Worm (Caenorhabditis elegans) whole organism, L2 larva: Measurements from ENCODE around the gene grl-14.

ENCODE experiments used
- C34F6.9 ChIP-seq: fragments of 150-350 bp; optimal IDR thresholded peaks from 2 replicates; lab custom pipeline; 2014; ENCODE audit warnings: missing biosample characterization, missing genetic modification characterization
- F13H6.1 ChIP-seq: sonication (generic microtip); optimal IDR thresholded peaks from 2 replicates; lab custom pipeline; 2016; ENCODE audit warnings: missing genetic modification characterization, missing compliant biosample characterization
- R02D3.7 ChIP-seq: fragments of 150-350 bp; optimal IDR thresholded peaks from 2 replicates; lab custom pipeline; 2014; ENCODE audit warnings: missing biosample characterization, missing genetic modification characterization
- Y55F3AM.14 ChIP-seq: fragments of 200-800 bp; sonication (Bioruptor generic); optimal IDR thresholded peaks from 2 replicates; lab custom pipeline; 2018; ENCODE audit warnings: mild to moderate bottlenecking, missing genetic modification characterization, missing compliant biosample characterization
- ZK546.5 ChIP-seq: sonication (generic microtip); optimal IDR thresholded peaks from 2 replicates; lab custom pipeline; 2017; ENCODE audit warnings: missing biosample characterization, missing genetic modification characterization
- alr-1 ChIP-seq: fragments of 150-350 bp; optimal IDR thresholded peaks from 2 replicates; lab custom pipeline; 2014; ENCODE audit warnings: missing biosample characterization, missing genetic modification characterization
- aly-2 ChIP-seq: fragments of 150-350 bp; optimal IDR thresholded peaks from 2 replicates; lab custom pipeline; 2014; ENCODE audit warnings: missing biosample characterization, missing genetic modification characterization
- ama-1 ChIP-seq: fragments of 150-350 bp; optimal IDR thresholded peaks from 2 replicates; lab custom pipeline; 2018; ENCODE audit warnings: inconsistent platforms
- blmp-1 ChIP-seq: sonication (generic microtip); optimal IDR thresholded peaks from 2 replicates; lab custom pipeline; 2017; ENCODE audit warnings: missing genetic modification characterization, mild to moderate bottlenecking, missing compliant biosample characterization, antibody characterized with exemption, moderate library complexity; ENCODE audit not compliant: insufficient read depth
- ceh-16 ChIP-seq: fragments of 150-350 bp; optimal IDR thresholded peaks from 2 replicates; lab custom pipeline; 2014; ENCODE audit warnings: missing biosample characterization, missing genetic modification characterization
- ceh-82 ChIP-seq: fragments of 150-350 bp; optimal IDR thresholded peaks from 2 replicates; lab custom pipeline; 2014; ENCODE audit warnings: missing biosample characterization, missing genetic modification characterization
- crh-2 ChIP-seq: sonication (generic microtip); optimal IDR thresholded peaks from 2 replicates; lab custom pipeline; 2017; ENCODE audit warnings: missing biosample characterization, missing genetic modification characterization
- dmd-4 ChIP-seq: sonication (generic microtip); optimal IDR thresholded peaks from 2 replicates; lab custom pipeline; 2017; ENCODE audit warnings: missing biosample characterization, missing genetic modification characterization
- egl-27 ChIP-seq: sonication (generic microtip); optimal IDR thresholded peaks from 3 replicates; lab custom pipeline; 2017; ENCODE audit warnings: missing biosample characterization, missing genetic modification reagents, missing genetic modification characterization
- elt-1 ChIP-seq: fragments of 150-350 bp; optimal IDR thresholded peaks from 2 replicates; lab custom pipeline; 2014; ENCODE audit warnings: missing biosample characterization, missing genetic modification characterization
- elt-3 ChIP-seq: sonication (generic microtip); optimal IDR thresholded peaks from 2 replicates; lab custom pipeline; 2017; ENCODE audit warnings: missing biosample characterization, missing genetic modification characterization
- fos-1 ChIP-seq: fragments of 150-350 bp; optimal IDR thresholded peaks from 2 replicates; lab custom pipeline; 2014; ENCODE audit warnings: missing biosample characterization, missing genetic modification characterization
- gmeb-1 ChIP-seq: fragments of 150-350 bp; optimal IDR thresholded peaks from 2 replicates; lab custom pipeline; 2014; ENCODE audit warnings: missing biosample characterization, missing genetic modification characterization
- lin-11 ChIP-seq: fragments of 150-350 bp; sonication (generic microtip); optimal IDR thresholded peaks from 2 replicates; lab custom pipeline; 2014; ENCODE audit warnings: missing biosample characterization, missing genetic modification characterization, inconsistent platforms, mixed read lengths
- lin-13 ChIP-seq: fragments of 150-350 bp; optimal IDR thresholded peaks from 2 replicates; lab custom pipeline; 2014; ENCODE audit warnings: missing biosample characterization, missing genetic modification reagents, missing genetic modification characterization
- lin-39 ChIP-seq: fragments of 150-350 bp; optimal IDR thresholded peaks from 2 replicates; lab custom pipeline; 2014; ENCODE audit warnings: missing biosample characterization, missing genetic modification reagents, missing genetic modification characterization
- lsy-2 ChIP-seq, 2 experiments: fragments of 150-350 bp in 1 of 2; sonication (generic microtip) in 1 of 2; optimal IDR thresholded peaks; 2 replicates each; lab custom pipeline; 2014 to 2017; ENCODE audit warnings: missing biosample characterization in 2 of 2, missing genetic modification characterization in 2 of 2
- mbf-1 ChIP-seq: sonication (generic microtip); optimal IDR thresholded peaks from 2 replicates; lab custom pipeline; 2017; ENCODE audit warnings: missing biosample characterization, missing genetic modification characterization
- mdl-1 ChIP-seq, 2 experiments: fragments of 150-350 bp in 1 of 2; sonication (generic microtip) in 1 of 2; optimal IDR thresholded peaks; 2 replicates each; lab custom pipeline; 2017; ENCODE audit warnings: missing biosample characterization in 2 of 2, missing genetic modification characterization in 2 of 2
- nhr-10 ChIP-seq: sonication (generic microtip); optimal IDR thresholded peaks from 2 replicates; lab custom pipeline; 2017; ENCODE audit warnings: missing biosample characterization, missing genetic modification characterization
- nhr-11 ChIP-seq: fragments of 150-350 bp; optimal IDR thresholded peaks from 2 replicates; lab custom pipeline; 2014; ENCODE audit warnings: missing biosample characterization, missing genetic modification characterization
- nhr-129 ChIP-seq: fragments of 150-350 bp; optimal IDR thresholded peaks from 2 replicates; lab custom pipeline; 2014; ENCODE audit warnings: missing biosample characterization, missing genetic modification characterization
- nhr-21 ChIP-seq: fragments of 150-350 bp; optimal IDR thresholded peaks from 2 replicates; lab custom pipeline; 2014; ENCODE audit warnings: missing biosample characterization, missing genetic modification characterization
- nhr-23 ChIP-seq: fragments of 150-350 bp; optimal IDR thresholded peaks from 2 replicates; lab custom pipeline; 2014; ENCODE audit warnings: missing biosample characterization, missing genetic modification reagents, missing genetic modification characterization
- nhr-237 ChIP-seq: fragments of 150-350 bp; optimal IDR thresholded peaks from 2 replicates; lab custom pipeline; 2014; ENCODE audit warnings: missing biosample characterization, missing genetic modification characterization
- nhr-25 ChIP-seq: fragments of 150-350 bp; sonication (generic microtip); optimal IDR thresholded peaks from 3 replicates; lab custom pipeline; 2014; ENCODE audit warnings: missing biosample characterization, missing genetic modification characterization
- nhr-6 ChIP-seq: fragments of 150-350 bp; optimal IDR thresholded peaks from 2 replicates; lab custom pipeline; 2014; ENCODE audit warnings: missing biosample characterization, missing genetic modification characterization
- peb-1 ChIP-seq: fragments of 150-350 bp; optimal IDR thresholded peaks from 2 replicates; lab custom pipeline; 2014; ENCODE audit warnings: missing biosample characterization, missing genetic modification characterization
- skn-1 ChIP-seq: sonication (generic microtip); optimal IDR thresholded peaks from 2 replicates; lab custom pipeline; 2017; ENCODE audit warnings: missing biosample characterization, missing genetic modification characterization
- sma-3 ChIP-seq: sonication (generic microtip); optimal IDR thresholded peaks from 2 replicates; lab custom pipeline; 2016; ENCODE audit warnings: missing genetic modification reagents, missing genetic modification characterization, missing compliant biosample characterization
- sma-9 ChIP-seq, 2 experiments: fragments of 150-350 bp in 1 of 2; sonication (generic microtip) in 1 of 2; optimal IDR thresholded peaks; 2 replicates each; lab custom pipeline; 2014 to 2016; ENCODE audit warnings: missing genetic modification characterization in 2 of 2, mild to moderate bottlenecking in 1 of 2, missing biosample characterization in 1 of 2, missing compliant biosample characterization in 1 of 2, missing genetic modification reagents in 1 of 2, moderate library complexity in 1 of 2
- snpc-4 ChIP-seq: fragments of 150-350 bp; optimal IDR thresholded peaks from 2 replicates; lab custom pipeline; 2014; ENCODE audit warnings: missing biosample characterization, missing genetic modification characterization
- unc-39 ChIP-seq: fragments of 150-350 bp; optimal IDR thresholded peaks from 2 replicates; lab custom pipeline; 2014; ENCODE audit warnings: missing biosample characterization, missing genetic modification characterization
- unc-55 ChIP-seq: fragments of 150-350 bp; sonication (generic microtip); optimal IDR thresholded peaks from 3 replicates; lab custom pipeline; 2014; ENCODE audit warnings: missing biosample characterization, missing genetic modification reagents, missing genetic modification characterization
- zag-1 ChIP-seq: fragments of 150-350 bp; optimal IDR thresholded peaks from 2 replicates; lab custom pipeline; 2014; ENCODE audit warnings: missing biosample characterization, missing genetic modification characterization
- ztf-1 ChIP-seq: fragments of 200-800 bp; sonication (Bioruptor generic); conservative IDR thresholded peaks from 2 replicates; pipeline ENCODE4 v1.3.6; 2022; ENCODE audit warnings: missing genetic modification characterization, missing compliant biosample characterization
- ztf-11 ChIP-seq: sonication (generic microtip); optimal IDR thresholded peaks from 2 replicates; lab custom pipeline; 2017; ENCODE audit warnings: missing biosample characterization, missing genetic modification characterization
- ztf-4 ChIP-seq: fragments of 150-350 bp; optimal IDR thresholded peaks from 2 replicates; lab custom pipeline; 2014; ENCODE audit warnings: missing biosample characterization, missing genetic modification characterization

grl-14 gene

DNA sequence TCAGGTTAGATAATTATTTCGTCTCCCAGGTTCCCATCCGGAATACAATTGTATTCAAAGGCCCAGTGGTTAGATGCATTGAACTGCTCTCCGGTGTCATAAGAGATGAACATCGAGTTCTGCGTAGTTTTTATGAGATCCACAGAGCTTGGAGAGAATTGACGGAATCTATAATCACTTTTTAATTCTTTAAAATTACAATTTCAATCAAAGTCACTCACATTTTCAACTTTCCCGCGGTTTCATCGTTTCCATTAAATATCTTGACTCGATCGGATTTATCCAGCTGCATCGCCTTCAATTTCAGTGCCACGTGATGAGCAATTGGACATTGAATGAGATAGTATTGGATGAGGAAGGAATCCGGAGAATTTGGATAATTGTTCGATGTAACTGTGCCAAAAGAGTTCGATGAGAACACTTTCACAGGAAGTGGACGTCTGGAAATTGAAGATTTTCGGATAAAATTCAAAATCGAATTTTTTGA lies 22.4 kb downstream of the grl-14 start:
- TF ChIP-seq ztf-11 (tag; lab: Kevin White, UChicago) (no peak), elt-3 (tag; lab: Kevin White, UChicago) (no peak), F13H6.1 (tag; lab: Kevin White, UChicago) (peak; percentile 52), sma-3 (GFP tag; lab: Kevin White, UChicago) (no peak), ceh-16 (no peak), lsy-2 (tag; optimal IDR thresholded peaks at IDR 0.05; lab: Kevin White, UChicago) (peak in 1 of 2 experiments; percentile 22), ama-1 (peak; percentile 86), gmeb-1 (tag; lab: Kevin White, UChicago) (no peak), lin-13 (peak; percentile 2), dmd-4 (tag; lab: Kevin White, UChicago) (no peak), unc-55 (GFP tag; lab: Kevin White, UChicago) (no peak), egl-27 (tag; lab: Kevin White, UChicago) (no peak), zag-1 (tag; lab: Kevin White, UChicago) (no peak), nhr-129 (tag; lab: Kevin White, UChicago) (peak; percentile 14), aly-2 (tag; lab: Kevin White, UChicago) (no peak), C34F6.9 (tag; lab: Kevin White, UChicago) (peak; percentile 35), nhr-25 (tag; lab: Kevin White, UChicago) (no peak), mdl-1 (tag; optimal IDR thresholded peaks at IDR 0.05; lab: Kevin White, UChicago) (no peak), nhr-21 (no peak), peb-1 (tag; lab: Kevin White, UChicago) (no peak), alr-1 (no peak), nhr-6 (tag; lab: Kevin White, UChicago) (no peak), unc-39 (tag; lab: Kevin White, UChicago) (no peak), lin-11 (no peak), snpc-4 (tag; lab: Kevin White, UChicago) (no peak)
- TF ChIP-seq, all 48 proteins: peak for 6

DNA sequence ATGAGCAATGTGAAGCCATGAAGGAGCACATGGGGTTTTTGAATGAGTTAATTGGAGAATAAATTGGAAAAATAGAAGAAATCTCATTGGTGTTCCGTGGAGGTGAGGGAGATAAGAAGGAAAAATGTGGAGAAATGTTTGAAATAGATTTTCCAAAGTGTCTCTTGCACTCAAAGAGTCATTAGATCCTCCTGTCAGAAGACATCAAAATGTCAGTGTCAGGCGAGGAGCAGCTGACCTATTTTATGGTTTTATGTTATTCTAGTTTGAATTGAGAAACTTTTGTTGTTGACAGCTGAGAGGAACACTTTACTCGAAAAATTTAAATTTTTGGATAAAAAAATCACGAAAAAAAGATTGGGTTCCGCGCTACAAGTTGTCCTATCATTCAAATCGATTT lies 25.2 kb downstream of the grl-14 start, which contains the start of gene clec-264:
clec-264 (minus strand) TSS at position 122 of the 400 bp plus-strand sequence.
- TF ChIP-seq elt-3 (tag; lab: Kevin White, UChicago), result no peak
- no peak for TF ChIP-seq nhr-11
- TF ChIP-seq R02D3.7 (tag; lab: Kevin White, UChicago), result no peak
- TF ChIP-seq ztf-1 (GFP tag; lab: Robert Waterston, UW), result no peak
- no peak for TF ChIP-seq crh-2
- TF ChIP-seq skn-1 (tag; lab: Kevin White, UChicago), result no peak
- no peak for TF ChIP-seq nhr-10 (tag; lab: Kevin White, UChicago)
- TF ChIP-seq mdl-1 (tag; optimal IDR thresholded peaks at IDR 0.05; lab: Kevin White, UChicago), result no peak
- no peak for TF ChIP-seq elt-1
- TF ChIP-seq alr-1, result no peak
- TF ChIP-seq lin-39 (tag; lab: Kevin White, UChicago), result no peak
- no peak for TF ChIP-seq C34F6.9 (tag; lab: Kevin White, UChicago)
- TF ChIP-seq ama-1, result no peak
- TF ChIP-seq nhr-6 (tag; lab: Kevin White, UChicago), result no peak
- TF ChIP-seq lsy-2 (tag; optimal IDR thresholded peaks at IDR 0.05; lab: Kevin White, UChicago), result no peak
- no peak for TF ChIP-seq nhr-25 (tag; lab: Kevin White, UChicago)
- no peak for TF ChIP-seq unc-39 (tag; lab: Kevin White, UChicago)
- TF ChIP-seq gmeb-1 (tag; lab: Kevin White, UChicago), result no peak
- no peak for TF ChIP-seq Y55F3AM.14

DNA sequence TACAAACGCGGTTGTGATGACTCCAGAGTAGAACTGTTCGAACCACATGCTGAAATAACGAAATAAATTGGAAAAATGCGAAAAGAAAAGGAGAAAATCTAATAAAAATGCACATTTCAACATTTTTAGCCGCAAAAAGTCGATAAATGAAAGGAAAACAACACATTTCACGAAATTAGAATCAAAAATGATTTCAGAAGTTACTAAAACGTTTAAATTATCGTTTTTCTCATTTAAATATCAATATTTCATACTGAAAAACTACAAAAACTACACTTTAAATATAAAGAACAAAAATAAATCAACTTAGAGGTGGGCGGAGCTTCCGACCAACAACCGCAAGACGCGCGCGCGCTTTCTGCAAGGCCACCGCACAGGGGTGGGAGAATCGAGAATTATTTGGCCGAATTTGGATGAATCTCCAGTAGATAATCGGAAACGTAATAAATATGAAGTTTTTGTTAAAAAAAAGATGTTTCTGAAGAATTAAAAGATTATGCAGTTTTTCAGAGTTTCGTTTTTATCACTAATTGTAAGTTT lies 26.6 kb downstream of the grl-14 start, which contains the start of gene ndua-1:
ndua-1 (minus strand) TSS at position 51 of the 540 bp plus-strand sequence.
- no peak for TF ChIP-seq ceh-16
- TF ChIP-seq ztf-11 (tag; lab: Kevin White, UChicago), result no peak
- TF ChIP-seq ztf-4, result no peak
- TF ChIP-seq blmp-1, result no peak
- no peak for TF ChIP-seq crh-2
- no peak for TF ChIP-seq R02D3.7 (tag; lab: Kevin White, UChicago)
- peak; percentile 49 for TF ChIP-seq lin-13
- TF ChIP-seq ztf-1 (GFP tag; lab: Robert Waterston, UW), result no peak
- TF ChIP-seq nhr-25 (tag; lab: Kevin White, UChicago), result no peak
- no peak for TF ChIP-seq alr-1
- TF ChIP-seq elt-3 (tag; lab: Kevin White, UChicago), result no peak
- no peak for TF ChIP-seq unc-39 (tag; lab: Kevin White, UChicago)
- TF ChIP-seq fos-1, result no peak
- TF ChIP-seq elt-1, result no peak
- no peak for TF ChIP-seq peb-1 (tag; lab: Kevin White, UChicago)
- TF ChIP-seq nhr-23 (tag; lab: Kevin White, UChicago), result no peak
- no peak for TF ChIP-seq lin-39 (tag; lab: Kevin White, UChicago)
- TF ChIP-seq nhr-10 (tag; lab: Kevin White, UChicago), result no peak
- TF ChIP-seq zag-1 (tag; lab: Kevin White, UChicago), result no peak
- TF ChIP-seq dmd-4 (tag; lab: Kevin White, UChicago), result no peak
- peak; percentile 39 for TF ChIP-seq F13H6.1 (tag; lab: Kevin White, UChicago)
- no peak for TF ChIP-seq ceh-82
- no peak for TF ChIP-seq ZK546.5
- TF ChIP-seq aly-2 (tag; lab: Kevin White, UChicago), result no peak
- no peak for TF ChIP-seq skn-1 (tag; lab: Kevin White, UChicago)
- TF ChIP-seq lsy-2 (tag; optimal IDR thresholded peaks at IDR 0.05; lab: Kevin White, UChicago), result peak in 1 of 2 experiments; percentile 64
- TF ChIP-seq sma-3 (GFP tag; lab: Kevin White, UChicago), result peak; percentile 47
- no peak for TF ChIP-seq nhr-21
- no peak for TF ChIP-seq nhr-237
- TF ChIP-seq sma-9 (GFP tag; optimal IDR thresholded peaks at IDR 0.05; lab: Kevin White, UChicago), result peak; percentile 26
- TF ChIP-seq sma-9 (tag; optimal IDR thresholded peaks at IDR 0.05; lab: Kevin White, UChicago), result no peak
- TF ChIP-seq egl-27 (tag; lab: Kevin White, UChicago), result no peak
- TF ChIP-seq nhr-11, result no peak
- peak; percentile 35 for TF ChIP-seq lin-11
- TF ChIP-seq gmeb-1 (tag; lab: Kevin White, UChicago), result peak; percentile 48
- no peak for TF ChIP-seq mdl-1 (tag; optimal IDR thresholded peaks at IDR 0.05; lab: Kevin White, UChicago)
- no peak for TF ChIP-seq mbf-1 (tag; lab: Kevin White, UChicago)
